Worm (Caenorhabditis elegans): ENCODE measurements around the gene ZK353.4.

DNA sequence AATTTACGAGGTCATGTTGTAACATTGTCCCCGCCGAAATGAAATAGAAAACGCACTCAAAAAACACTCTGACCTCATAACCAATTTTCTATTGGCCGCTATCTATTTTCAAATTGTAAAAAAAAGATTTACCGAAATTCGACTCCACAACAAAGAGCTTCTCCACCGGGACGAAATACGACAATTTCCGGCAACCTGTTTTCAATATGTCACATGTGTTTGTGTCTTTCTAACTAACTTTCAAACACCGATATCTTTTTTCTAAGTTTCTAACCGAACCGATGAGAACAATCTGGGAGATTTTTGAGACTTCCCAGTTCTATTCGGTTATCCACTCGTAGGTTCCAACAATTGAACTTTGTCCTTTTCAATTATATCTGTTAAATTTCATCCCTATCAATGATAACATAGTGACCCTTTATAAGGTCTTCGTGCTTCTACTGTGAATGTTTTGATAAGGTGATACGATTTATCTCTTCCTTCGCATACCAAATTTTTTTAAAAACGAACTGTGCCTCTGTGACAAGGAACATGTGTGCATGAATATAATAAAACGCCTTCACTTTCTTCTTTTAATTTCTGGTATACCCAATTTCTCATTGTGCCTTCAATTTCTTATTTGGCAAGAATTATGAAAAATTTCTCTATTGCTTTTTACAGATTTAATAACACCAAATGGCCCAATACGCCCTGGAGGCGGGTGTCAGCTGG lies 17.7 kb downstream of the ZK353.4 start, which contains the start of gene lmbr-1:
- TF ChIP-seq unc-39 (tag; optimal IDR thresholded peaks at IDR 0.05) (no peak), nhr-12 (tag; optimal IDR thresholded peaks at IDR 0.05) (no peak), unc-62 (GFP tag; optimal IDR thresholded peaks at IDR 0.05) (no peak), blmp-1 (tag; optimal IDR thresholded peaks at IDR 0.05) (no peak), tbx-8 (GFP tag; optimal IDR thresholded peaks at IDR 0.05) (no peak), ceh-39 (tag; optimal IDR thresholded peaks at IDR 0.05) (no peak), drap-1 (GFP tag; optimal IDR thresholded peaks at IDR 0.05) (no peak), sptf-1 (tag; optimal IDR thresholded peaks at IDR 0.05) (no peak), elt-3 (tag; optimal IDR thresholded peaks at IDR 0.05) (no peak)

Data from whole organism, mixed stage, embryonic.